Worm (Caenorhabditis elegans): ENCODE data around the gene Y17G9B.5.

ce11 chrIV:4751814-4752213 is 1.8 kb downstream of the Y17G9B.5 start, which contains the start of gene Y17G9B.4:
- TF ChIP-seq ztf-26 (tag; optimal IDR thresholded peaks at IDR 0.05): no peak
- TF ChIP-seq B0035.1 (tag; optimal IDR thresholded peaks at IDR 0.05): no peak
- no peak for TF ChIP-seq mcd-1 (GFP tag; IDR thresholded peaks at IDR 0.05)
- TF ChIP-seq lin-40 (tag; optimal IDR thresholded peaks at IDR 0.05): no peak
- no peak for TF ChIP-seq sdz-38 (tag; optimal IDR thresholded peaks at IDR 0.05)
- no peak for TF ChIP-seq ceh-79 (tag; optimal IDR thresholded peaks at IDR 0.05)
- no peak for TF ChIP-seq unc-62 (GFP tag; optimal IDR thresholded peaks at IDR 0.05)

Data from whole organism, young adult.